Worm (Caenorhabditis elegans) whole organism, young adult: ENCODE data around the gene T07A9.12.
A peak's percentile ranks its signal among the peaks of the same experiment; 100 is the strongest.

ENCODE experiments used
- B0336.3 ChIP-seq: fragments of 200-800 bp; sonication (Bioruptor generic); IDR thresholded peaks from 2 replicates; pipeline ENCODE4 v1.3.6; 2022; ENCODE audit warnings: missing genetic modification characterization, missing compliant biosample characterization
- C17E4.6 ChIP-seq: fragments of 200-800 bp; sonication (Bioruptor generic); IDR thresholded peaks from 2 replicates; pipeline ENCODE4 v1.3.6; 2022; ENCODE audit warnings: missing genetic modification reagents, missing genetic modification characterization, missing compliant biosample characterization
- F49E8.2 ChIP-seq: sonication (generic microtip); optimal IDR thresholded peaks from 3 replicates; lab custom pipeline; 2017; ENCODE audit warnings: missing genetic modification characterization, mild to moderate bottlenecking, missing compliant biosample characterization, antibody characterized with exemption, moderate library complexity; ENCODE audit not compliant: insufficient read depth
- F52B5.7 ChIP-seq: sonication (generic microtip); optimal IDR thresholded peaks from 2 replicates; lab custom pipeline; 2016; ENCODE audit warnings: mild to moderate bottlenecking, missing genetic modification characterization, missing compliant biosample characterization
- F57A8.1 ChIP-seq: fragments of 200-800 bp; sonication (Bioruptor generic); optimal IDR thresholded peaks from 2 replicates; lab custom pipeline; 2018; ENCODE audit warnings: mild to moderate bottlenecking, missing genetic modification characterization, moderate library complexity, missing compliant biosample characterization
- K11D2.4 ChIP-seq: fragments of 200-800 bp; sonication (Bioruptor generic); IDR thresholded peaks from 2 replicates; pipeline ENCODE4 v1.3.6; 2022; ENCODE audit warnings: missing genetic modification reagents, missing genetic modification characterization, missing compliant biosample characterization
- Y53G8AR.9 ChIP-seq: fragments of 200-800 bp; sonication (Bioruptor generic); conservative IDR thresholded peaks from 2 replicates; pipeline ENCODE4 v1.3.6; 2022; ENCODE audit warnings: missing genetic modification reagents, missing genetic modification characterization, missing compliant biosample characterization
- Y56A3A.18 ChIP-seq: fragments of 200-800 bp; sonication (Bioruptor generic); IDR thresholded peaks from 2 replicates; pipeline ENCODE4 v1.3.6; 2022; ENCODE audit warnings: missing genetic modification reagents, missing genetic modification characterization, missing compliant biosample characterization
- Y79H2A.3 ChIP-seq: fragments of 200-800 bp; sonication (Bioruptor generic); conservative IDR thresholded peaks from 2 replicates; pipeline ENCODE4 v1.3.6; 2022; ENCODE audit warnings: missing genetic modification reagents, missing genetic modification characterization, missing compliant biosample characterization
- akir-1 ChIP-seq: fragments of 200-800 bp; sonication (Bioruptor generic); optimal IDR thresholded peaks from 2 replicates; lab custom pipeline; 2018; ENCODE audit warnings: mild to moderate bottlenecking, missing genetic modification characterization, moderate library complexity, missing compliant biosample characterization
- atf-7 ChIP-seq: sonication (generic microtip); optimal IDR thresholded peaks from 2 replicates; lab custom pipeline; 2017; ENCODE audit warnings: mild to moderate bottlenecking, missing genetic modification characterization, missing compliant biosample characterization
- attf-5 ChIP-seq: fragments of 200-800 bp; sonication (Bioruptor generic); optimal IDR thresholded peaks from 2 replicates; lab custom pipeline; 2018; ENCODE audit warnings: mild to moderate bottlenecking, missing genetic modification characterization, missing compliant biosample characterization
- ccch-3 ChIP-seq: fragments of 200-800 bp; sonication (Bioruptor generic); optimal IDR thresholded peaks from 2 replicates; lab custom pipeline; 2018; ENCODE audit warnings: mild to moderate bottlenecking, missing genetic modification characterization, missing compliant biosample characterization
- cebp-2 ChIP-seq: fragments of 200-800 bp; sonication (Bioruptor generic); IDR thresholded peaks from 2 replicates; pipeline ENCODE4 v1.3.6; 2022; ENCODE audit warnings: missing genetic modification characterization, missing compliant biosample characterization
- ceh-100 ChIP-seq: fragments of 200-800 bp; sonication (Bioruptor generic); IDR thresholded peaks from 2 replicates; pipeline ENCODE4 v1.3.6; 2022; ENCODE audit warnings: missing genetic modification reagents, missing genetic modification characterization, missing compliant biosample characterization
- ceh-27 ChIP-seq: fragments of 200-800 bp; sonication (Bioruptor generic); optimal IDR thresholded peaks from 2 replicates; lab custom pipeline; 2018; ENCODE audit warnings: mild to moderate bottlenecking, missing genetic modification characterization, moderate library complexity, missing compliant biosample characterization
- ceh-40 ChIP-seq: fragments of 200-800 bp; sonication (Bioruptor generic); IDR thresholded peaks from 2 replicates; pipeline ENCODE4 v1.3.6; 2022; ENCODE audit warnings: missing genetic modification characterization, missing compliant biosample characterization
- chd-7 ChIP-seq: sonication (generic microtip); optimal IDR thresholded peaks from 2 replicates; lab custom pipeline; 2016; ENCODE audit warnings: mild to moderate bottlenecking, missing genetic modification characterization, moderate library complexity, missing compliant biosample characterization
- die-1 ChIP-seq: sonication (generic microtip); optimal IDR thresholded peaks from 2 replicates; lab custom pipeline; 2016; ENCODE audit warnings: missing genotype, mild to moderate bottlenecking, missing genetic modification characterization, missing compliant biosample characterization
- egl-44 ChIP-seq: fragments of 200-800 bp; sonication (Bioruptor generic); IDR thresholded peaks from 2 replicates; pipeline ENCODE4 v1.3.6; 2022; ENCODE audit warnings: missing genetic modification reagents, missing genetic modification characterization, missing compliant biosample characterization
- egrh-3 ChIP-seq: fragments of 200-800 bp; sonication (Bioruptor generic); IDR thresholded peaks from 2 replicates; pipeline ENCODE4 v1.3.6; 2022; ENCODE audit warnings: missing genetic modification reagents, missing genetic modification characterization, missing compliant biosample characterization
- ekl-4 ChIP-seq: fragments of 200-800 bp; sonication (Bioruptor generic); IDR thresholded peaks from 2 replicates; pipeline ENCODE4 v1.3.6; 2022; ENCODE audit warnings: missing genetic modification reagents, missing genetic modification characterization, missing compliant biosample characterization
- hmg-20 ChIP-seq: fragments of 200-800 bp; sonication (Bioruptor generic); IDR thresholded peaks from 2 replicates; pipeline ENCODE4 v1.3.6; 2022; ENCODE audit warnings: missing genetic modification reagents, missing genetic modification characterization, missing compliant biosample characterization
- hrde-1 ChIP-seq: sonication (generic microtip); optimal IDR thresholded peaks from 2 replicates; lab custom pipeline; 2016; ENCODE audit warnings: missing genetic modification characterization, mild to moderate bottlenecking, missing compliant biosample characterization, moderate library complexity, missing genotype, missing genetic modification reagents, borderline replicate concordance
- lag-1 ChIP-seq: fragments of 200-800 bp; sonication (Bioruptor generic); IDR thresholded peaks from 2 replicates; pipeline ENCODE4 v1.3.6; 2022; ENCODE audit warnings: missing genetic modification reagents, missing genetic modification characterization, missing compliant biosample characterization
- lin-26 ChIP-seq: fragments of 200-800 bp; sonication (Bioruptor generic); IDR thresholded peaks from 2 replicates; pipeline ENCODE4 v1.3.6; 2022; ENCODE audit warnings: missing genetic modification reagents, missing genetic modification characterization, missing compliant biosample characterization
- lin-35 ChIP-seq, 3 experiments: fragments of 150-350 bp in 2 of 3; sonication (generic microtip) in 1 of 3; optimal IDR thresholded peaks; 2 replicates each; lab custom pipeline; 2014 to 2018; ENCODE audit warnings: missing biosample characterization in 3 of 3, missing genetic modification characterization in 3 of 3, missing genetic modification reagents in 3 of 3
- lsl-1 ChIP-seq: fragments of 200-800 bp; sonication (Bioruptor generic); optimal IDR thresholded peaks from 2 replicates; lab custom pipeline; 2018; ENCODE audit warnings: mild to moderate bottlenecking, missing genetic modification characterization, moderate library complexity, missing compliant biosample characterization
- madf-10 ChIP-seq: sonication (generic microtip); optimal IDR thresholded peaks from 2 replicates; lab custom pipeline; 2016; ENCODE audit warnings: mild to moderate bottlenecking, missing genetic modification characterization, missing compliant biosample characterization
- madf-6 ChIP-seq: fragments of 200-800 bp; sonication (Bioruptor generic); IDR thresholded peaks from 2 replicates; pipeline ENCODE4 v1.3.6; 2022; ENCODE audit warnings: missing genetic modification reagents, missing genetic modification characterization, missing compliant biosample characterization
- mxl-1 ChIP-seq: sonication (generic microtip); optimal IDR thresholded peaks from 2 replicates; lab custom pipeline; 2016; ENCODE audit warnings: missing genetic modification characterization, missing compliant biosample characterization
- nfyb-1 ChIP-seq: fragments of 200-800 bp; sonication (Bioruptor generic); IDR thresholded peaks from 2 replicates; pipeline ENCODE4 v1.3.6; 2022; ENCODE audit warnings: missing genetic modification reagents, missing genetic modification characterization, missing compliant biosample characterization
- nhr-120 ChIP-seq: fragments of 200-800 bp; sonication (Bioruptor generic); IDR thresholded peaks from 2 replicates; pipeline ENCODE4 v1.3.6; 2022; ENCODE audit warnings: missing genetic modification characterization, missing compliant biosample characterization
- nhr-27 ChIP-seq: fragments of 200-800 bp; sonication (Bioruptor generic); optimal IDR thresholded peaks from 2 replicates; lab custom pipeline; 2018; ENCODE audit warnings: mild to moderate bottlenecking, missing genetic modification characterization, moderate library complexity, missing compliant biosample characterization
- nhr-80 ChIP-seq: sonication (generic microtip); optimal IDR thresholded peaks from 2 replicates; lab custom pipeline; 2016; ENCODE audit warnings: missing genetic modification characterization, missing compliant biosample characterization
- rpc-1 ChIP-seq, 2 experiments: fragments of 150-350 bp in 1 of 2; sonication (generic microtip) in 1 of 2; optimal IDR thresholded peaks; 2 replicates each; lab custom pipeline; 2014 to 2018; ENCODE audit warnings: missing biosample characterization in 1 of 2, missing genetic modification characterization in 1 of 2, missing genetic modification reagents in 1 of 2, missing genotype in 1 of 2
- snpc-4 ChIP-seq, 5 experiments: fragments of 150-350 bp in 1 of 5; sonication (generic microtip) in 4 of 5; optimal IDR thresholded peaks; 2 replicates each; lab custom pipeline; 2014 to 2018; ENCODE audit warnings: missing genetic modification characterization in 5 of 5, missing biosample characterization in 3 of 5, antibody characterized with exemption in 2 of 5, mild to moderate bottlenecking in 2 of 5, missing compliant biosample characterization in 2 of 5, missing genotype in 2 of 5, moderate library complexity in 2 of 5, missing genetic modification reagents in 1 of 5
- sptf-2 ChIP-seq: fragments of 200-800 bp; sonication (Bioruptor generic); optimal IDR thresholded peaks from 2 replicates; lab custom pipeline; 2018; ENCODE audit warnings: mild to moderate bottlenecking, missing genetic modification characterization, missing compliant biosample characterization
- tbp1 ChIP-seq: fragments of 200-800 bp; sonication (Bioruptor generic); optimal IDR thresholded peaks from 2 replicates; lab custom pipeline; 2018; ENCODE audit warnings: mild to moderate bottlenecking, missing genetic modification characterization, missing compliant biosample characterization
- xnd-1 ChIP-seq: sonication (generic microtip); optimal IDR thresholded peaks from 2 replicates; lab custom pipeline; 2016; ENCODE audit warnings: missing genotype, missing genetic modification reagents, missing genetic modification characterization, missing compliant biosample characterization
- zfh-2 ChIP-seq: fragments of 200-800 bp; sonication (Bioruptor generic); conservative IDR thresholded peaks from 2 replicates; pipeline ENCODE4 v1.3.6; 2022; ENCODE audit warnings: missing genetic modification reagents, missing genetic modification characterization, missing compliant biosample characterization
- zim-3 ChIP-seq: sonication (generic microtip); optimal IDR thresholded peaks from 2 replicates; lab custom pipeline; 2017; ENCODE audit warnings: mild to moderate bottlenecking, missing genetic modification characterization, moderate library complexity, missing compliant biosample characterization
- ztf-18 ChIP-seq: sonication (generic microtip); optimal IDR thresholded peaks from 2 replicates; lab custom pipeline; 2016; ENCODE audit warnings: missing genotype, mild to moderate bottlenecking, missing genetic modification characterization, missing compliant biosample characterization
- ztf-22 ChIP-seq: fragments of 200-800 bp; sonication (Bioruptor generic); optimal IDR thresholded peaks from 2 replicates; lab custom pipeline; 2018; ENCODE audit warnings: mild to moderate bottlenecking, missing genetic modification characterization, moderate library complexity, missing compliant biosample characterization
- ztf-25 ChIP-seq: fragments of 200-800 bp; sonication (Bioruptor generic); IDR thresholded peaks from 2 replicates; pipeline ENCODE4 v1.3.6; 2022; ENCODE audit warnings: missing genetic modification reagents, missing genetic modification characterization, missing compliant biosample characterization
- ztf-26 ChIP-seq: sonication (generic microtip); optimal IDR thresholded peaks from 2 replicates; lab custom pipeline; 2017; ENCODE audit warnings: missing genetic modification characterization, missing compliant biosample characterization
- ztf-28 ChIP-seq: fragments of 200-800 bp; sonication (Bioruptor generic); IDR thresholded peaks from 2 replicates; pipeline ENCODE4 v1.3.6; 2022; ENCODE audit warnings: missing genetic modification reagents, missing genetic modification characterization, missing compliant biosample characterization
- ztf-3 ChIP-seq: fragments of 200-800 bp; sonication (Bioruptor generic); optimal IDR thresholded peaks from 2 replicates; lab custom pipeline; 2018; ENCODE audit warnings: mild to moderate bottlenecking, missing genetic modification characterization, missing compliant biosample characterization

The T07A9.12 gene

ce11 chrIV:390279-390678 is 20.4 kb upstream of the T07A9.12 start, which contains the start of the genes ears-2 and uncp-18 (continued):
- TF ChIP-seq madf-6 (GFP tag; lab: Robert Waterston, UW) (peak; percentile 65), lin-35 (GFP tag; optimal IDR thresholded peaks at IDR 0.05; lab: Kevin White, UChicago) (peak in 2 of 3 experiments; percentile 76 to 88), zim-3 (peak; percentile 79), ekl-4 (peak; percentile 73), egl-44 (peak; percentile 89), lag-1 (no peak), ztf-18 (tag; lab: Kevin White, UChicago) (peak; percentile 63), F49E8.2 (tag; lab: Kevin White, UChicago) (peak; percentile 84), atf-7 (tag; lab: Kevin White, UChicago) (peak; percentile 63), ccch-3 (GFP tag; lab: Kevin White, UChicago) (no peak), nhr-120 (GFP tag; lab: Robert Waterston, UW) (no peak), akir-1 (GFP tag; lab: Kevin White, UChicago) (peak; percentile 68), nhr-27 (tag; lab: Kevin White, UChicago) (no peak), C17E4.6 (GFP tag; lab: Robert Waterston, UW) (peak; percentile 72; the same call in 1 of the 2 replicates), hmg-20 (GFP tag; lab: Robert Waterston, UW) (peak; percentile 49; the same call in 1 of the 2 replicates), ztf-28 (GFP tag; lab: Robert Waterston, UW) (peak; percentile 90), F57A8.1 (GFP tag; lab: Kevin White, UChicago) (peak; percentile 32), snpc-4 (GFP tag; optimal IDR thresholded peaks at IDR 0.05; lab: Kevin White, UChicago) (peak; percentile 43), snpc-4 (tag; optimal IDR thresholded peaks at IDR 0.05; lab: Kevin White, UChicago) (peak; percentile 58 to 88 (median 74)), ztf-26 (tag; lab: Kevin White, UChicago) (peak; percentile 56), Y53G8AR.9 (peak; percentile 88), tbp1 (GFP tag; lab: Kevin White, UChicago) (peak; percentile 74), ztf-22 (GFP tag; lab: Kevin White, UChicago) (peak; percentile 28), die-1 (peak; percentile 62), xnd-1 (tag; lab: Kevin White, UChicago) (no peak), ceh-40 (GFP tag; lab: Robert Waterston, UW) (no peak), lin-26 (peak; percentile 67; the same call in 1 of the 2 replicates), B0336.3 (peak; percentile 93), lsl-1 (GFP tag; lab: Kevin White, UChicago) (peak; percentile 73), zfh-2 (GFP tag; lab: Robert Waterston, UW) (peak; percentile 93), Y56A3A.18 (GFP tag; lab: Robert Waterston, UW) (no peak), F52B5.7 (tag; lab: Kevin White, UChicago) (peak; percentile 80), rpc-1 (optimal IDR thresholded peaks at IDR 0.05; lab: Kevin White, UChicago) (peak; percentile 68), rpc-1 (tag; optimal IDR thresholded peaks at IDR 0.05; lab: Kevin White, UChicago) (peak; percentile 3), chd-7 (peak; percentile 66), attf-5 (GFP tag; lab: Kevin White, UChicago) (peak; percentile 98), hrde-1 (tag; lab: Kevin White, UChicago) (peak; percentile 34), ztf-3 (GFP tag; lab: Kevin White, UChicago) (no peak), madf-10 (tag; lab: Kevin White, UChicago) (peak; percentile 89), ztf-25 (GFP tag; lab: Robert Waterston, UW) (peak; percentile 96), egrh-3 (GFP tag; lab: Robert Waterston, UW) (peak; percentile 86), ceh-100 (peak; percentile 97), cebp-2 (no peak), nhr-80 (tag; lab: Kevin White, UChicago) (peak; percentile 75), mxl-1 (peak; percentile 24), nfyb-1 (GFP tag; lab: Robert Waterston, UW) (peak; percentile 90), Y79H2A.3 (GFP tag; lab: Robert Waterston, UW) (peak; percentile 71; the same call in 1 of the 2 replicates), ceh-27 (GFP tag; lab: Kevin White, UChicago) (peak; percentile 93), sptf-2 (GFP tag; lab: Kevin White, UChicago) (peak; percentile 95), K11D2.4 (peak; percentile 81)
